Worm (Caenorhabditis elegans) whole organism, L3 larva: Measurements from ENCODE around the gene R05D3.8.

Source experiments
- R02D3.7 ChIP-seq: fragments of 150-350 bp; optimal IDR thresholded peaks from 2 replicates; lab custom pipeline; 2014; ENCODE audit warnings: missing biosample characterization, missing genetic modification characterization
- ama-1 ChIP-seq: fragments of 150-350 bp; optimal IDR thresholded peaks from 2 replicates; lab custom pipeline; 2018
- elt-3 ChIP-seq, 3 experiments: fragments of 150-350 bp in 1 of 3; sonication (generic microtip) in 2 of 3; optimal IDR thresholded peaks; 2 replicates in 2 of 3; 4 replicates in 1 of 3; lab custom pipeline; 2014 to 2017; ENCODE audit warnings: missing biosample characterization in 3 of 3, missing genetic modification characterization in 3 of 3
- fos-1 ChIP-seq: fragments of 150-350 bp; optimal IDR thresholded peaks from 2 replicates; lab custom pipeline; 2014; ENCODE audit warnings: missing biosample characterization, missing genetic modification characterization
- jun-1 ChIP-seq: fragments of 150-350 bp; optimal IDR thresholded peaks from 2 replicates; lab custom pipeline; 2014; ENCODE audit warnings: missing biosample characterization, missing genetic modification reagents, missing genetic modification characterization
- mdl-1 ChIP-seq: fragments of 150-350 bp; optimal IDR thresholded peaks from 2 replicates; lab custom pipeline; 2014; ENCODE audit warnings: missing biosample characterization, missing genetic modification characterization
- nhr-11 ChIP-seq: fragments of 150-350 bp; optimal IDR thresholded peaks from 2 replicates; lab custom pipeline; 2014; ENCODE audit warnings: missing biosample characterization, missing genetic modification characterization
- nhr-237 ChIP-seq: fragments of 150-350 bp; optimal IDR thresholded peaks from 2 replicates; lab custom pipeline; 2014; ENCODE audit warnings: missing biosample characterization, missing genetic modification characterization
- nhr-28 ChIP-seq: fragments of 150-350 bp; optimal IDR thresholded peaks from 2 replicates; lab custom pipeline; 2014; ENCODE audit warnings: missing biosample characterization, missing genetic modification characterization
- nhr-76 ChIP-seq: fragments of 150-350 bp; sonication (generic microtip); optimal IDR thresholded peaks from 5 replicates; lab custom pipeline; 2014; ENCODE audit warnings: missing biosample characterization, missing genetic modification characterization
- unc-39 ChIP-seq: sonication (generic microtip); optimal IDR thresholded peaks from 4 replicates; lab custom pipeline; 2017; ENCODE audit warnings: missing biosample characterization, missing genetic modification characterization
- unc-62 ChIP-seq: fragments of 150-350 bp; sonication (generic microtip); optimal IDR thresholded peaks from 4 replicates; lab custom pipeline; 2014; ENCODE audit warnings: missing biosample characterization, missing genetic modification reagents, missing genetic modification characterization
- zag-1 ChIP-seq: fragments of 150-350 bp; optimal IDR thresholded peaks from 2 replicates; lab custom pipeline; 2014; ENCODE audit warnings: missing biosample characterization, missing genetic modification characterization
- ztf-11 ChIP-seq: fragments of 150-350 bp; optimal IDR thresholded peaks from 2 replicates; lab custom pipeline; 2014; ENCODE audit warnings: missing biosample characterization, missing genetic modification characterization

DNA sequence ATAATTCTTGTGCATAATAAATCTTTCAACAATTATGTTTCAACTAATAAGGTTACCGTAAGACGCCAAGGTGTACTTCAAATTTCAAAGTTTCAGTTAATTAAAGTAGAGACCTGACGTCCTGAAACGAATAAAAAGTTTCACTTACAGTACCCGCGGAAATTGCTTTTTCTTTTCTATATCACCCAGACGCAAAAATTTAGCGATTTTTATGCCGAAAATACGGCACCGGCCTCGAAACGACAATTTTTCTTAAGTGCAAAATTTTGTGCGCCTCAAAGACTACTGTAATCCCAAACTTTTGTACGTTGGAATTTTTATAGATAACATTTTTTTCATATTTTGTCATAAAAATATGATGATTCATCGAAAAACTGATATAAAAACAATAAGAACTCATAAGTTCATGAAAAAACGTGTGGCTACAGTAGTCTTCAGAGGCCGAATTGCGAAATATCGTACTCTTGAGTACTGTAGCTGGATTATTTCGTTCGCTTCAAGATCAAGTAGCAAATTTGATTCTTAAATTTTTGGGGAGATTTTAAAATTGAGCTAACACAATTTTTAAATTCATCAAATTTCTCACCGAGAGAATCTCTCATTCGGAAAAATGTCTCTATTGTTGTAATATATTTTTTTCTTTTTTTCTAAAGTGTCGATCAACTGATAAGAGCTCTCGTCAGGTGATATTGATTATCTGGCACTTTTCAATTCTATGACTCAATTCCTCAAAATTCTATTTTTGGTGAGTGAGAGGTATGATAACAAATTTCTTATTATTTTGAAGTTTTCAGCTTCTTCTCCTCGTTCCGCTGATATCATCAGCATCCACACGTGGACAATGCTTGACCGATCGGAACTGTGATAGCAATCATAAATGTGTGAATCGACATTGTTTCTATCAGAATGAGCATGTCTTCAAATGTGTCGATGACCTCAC lies 32.3 kb downstream of the R05D3.8 start, which contains the start of gene ZC262.13:
- no peak for TF ChIP-seq unc-62
- TF ChIP-seq nhr-28: no peak
- no peak for TF ChIP-seq elt-3 (tag; optimal IDR thresholded peaks at IDR 0.05; lab: Kevin White, UChicago)
- TF ChIP-seq zag-1 (tag; lab: Kevin White, UChicago): no peak
- TF ChIP-seq nhr-11 (tag; lab: Kevin White, UChicago): no peak
- TF ChIP-seq nhr-76: no peak
- no peak for TF ChIP-seq nhr-237 (tag; lab: Kevin White, UChicago)
- no peak for TF ChIP-seq ama-1
- no peak for TF ChIP-seq unc-39 (tag; lab: Kevin White, UChicago)
- peak; percentile 38 for TF ChIP-seq jun-1 (tag; lab: Kevin White, UChicago)
- TF ChIP-seq R02D3.7 (tag; lab: Kevin White, UChicago): no peak
- TF ChIP-seq mdl-1 (tag; lab: Kevin White, UChicago): no peak
- TF ChIP-seq ztf-11: no peak
- TF ChIP-seq fos-1 (tag; lab: Kevin White, UChicago): no peak
